Worm (Caenorhabditis elegans) whole organism, L4 larva: ENCODE measurements around the gene nhr-11.

Experiments used
- F49E8.2 ChIP-seq: sonication (generic microtip); optimal IDR thresholded peaks from 2 replicates; lab custom pipeline; 2016; ENCODE audit warnings: missing compliant biosample characterization, mild to moderate bottlenecking, missing genetic modification characterization, borderline replicate concordance
- T20F7.1 ChIP-seq: fragments of 200-800 bp; sonication (Bioruptor generic); optimal IDR thresholded peaks from 2 replicates; lab custom pipeline; 2018; ENCODE audit warnings: mild to moderate bottlenecking, missing genetic modification characterization, missing compliant biosample characterization
- Y105C5A.15 ChIP-seq: fragments of 200-800 bp; sonication (Bioruptor generic); IDR thresholded peaks from 2 replicates; pipeline ENCODE4 v1.3.6; 2022; ENCODE audit warnings: missing genetic modification characterization, missing compliant biosample characterization
- Y5F2A.4 ChIP-seq: fragments of 200-800 bp; sonication (Bioruptor generic); optimal IDR thresholded peaks from 2 replicates; lab custom pipeline; 2018; ENCODE audit warnings: mild to moderate bottlenecking, missing genetic modification characterization, missing compliant biosample characterization
- aha-1 ChIP-seq: fragments of 150-350 bp; peaks from one replicate; lab custom pipeline; 2014; ENCODE audit warnings: missing biosample characterization, missing genetic modification characterization
- ceh-28 ChIP-seq: fragments of 150-350 bp; optimal IDR thresholded peaks from 2 replicates; lab custom pipeline; 2014; ENCODE audit warnings: missing biosample characterization, missing genetic modification reagents, missing genetic modification characterization
- ceh-44 ChIP-seq: fragments of 200-800 bp; sonication (Bioruptor generic); IDR thresholded peaks from 2 replicates; pipeline ENCODE4 v1.3.6; 2022; ENCODE audit warnings: missing genetic modification reagents, missing genetic modification characterization, missing compliant biosample characterization
- ceh-82 ChIP-seq: sonication (generic microtip); optimal IDR thresholded peaks from 2 replicates; lab custom pipeline; 2017; ENCODE audit warnings: missing biosample characterization, missing genetic modification characterization
- daf-19 ChIP-seq: fragments of 200-800 bp; sonication (Bioruptor generic); conservative IDR thresholded peaks from 2 replicates; pipeline ENCODE4 v1.3.6; 2022; ENCODE audit warnings: missing genetic modification characterization, missing compliant biosample characterization
- daf-8 ChIP-seq: fragments of 200-800 bp; sonication (Bioruptor generic); IDR thresholded peaks from 2 replicates; pipeline ENCODE4 v1.3.6; 2022; ENCODE audit warnings: missing genetic modification characterization, missing compliant biosample characterization
- dmd-8 ChIP-seq: fragments of 200-800 bp; sonication (Bioruptor generic); IDR thresholded peaks from 2 replicates; pipeline ENCODE4 v1.3.6; 2022; ENCODE audit warnings: missing genetic modification characterization, missing compliant biosample characterization
- dpl-1 ChIP-seq: fragments of 150-350 bp; optimal IDR thresholded peaks from 2 replicates; lab custom pipeline; 2014; ENCODE audit warnings: missing biosample characterization, missing genetic modification reagents, missing genetic modification characterization
- fkh-10 ChIP-seq: fragments of 150-350 bp; optimal IDR thresholded peaks from 2 replicates; lab custom pipeline; 2014; ENCODE audit warnings: missing biosample characterization, missing genetic modification reagents, missing genetic modification characterization
- gei-8 ChIP-seq: fragments of 200-800 bp; sonication (Bioruptor generic); optimal IDR thresholded peaks from 2 replicates; lab custom pipeline; 2018; ENCODE audit warnings: mild to moderate bottlenecking, missing genetic modification characterization, missing compliant biosample characterization
- hlh-11 ChIP-seq: fragments of 200-800 bp; sonication (Bioruptor generic); optimal IDR thresholded peaks from 2 replicates; lab custom pipeline; 2018; ENCODE audit warnings: mild to moderate bottlenecking, missing genetic modification characterization, missing compliant biosample characterization
- hlh-30 ChIP-seq: sonication (generic microtip); optimal IDR thresholded peaks from 2 replicates; lab custom pipeline; 2017; ENCODE audit warnings: antibody characterized with exemption, mild to moderate bottlenecking, missing genetic modification characterization, missing compliant biosample characterization; ENCODE audit not compliant: insufficient read depth
- lim-7 ChIP-seq: fragments of 200-800 bp; sonication (Bioruptor generic); IDR thresholded peaks from 2 replicates; pipeline ENCODE4 v1.3.6; 2022; ENCODE audit warnings: missing genetic modification characterization, missing compliant biosample characterization
- lin-1 ChIP-seq: fragments of 200-800 bp; sonication (Bioruptor generic); IDR thresholded peaks from 2 replicates; pipeline ENCODE4 v1.3.6; 2022; ENCODE audit warnings: missing genetic modification reagents, missing genetic modification characterization, missing compliant biosample characterization
- lin-15B ChIP-seq: fragments of 150-350 bp; sonication (generic microtip); optimal IDR thresholded peaks from 3 replicates; lab custom pipeline; 2014; ENCODE audit warnings: missing biosample characterization, missing genetic modification characterization
- lir-3 ChIP-seq: sonication (generic microtip); optimal IDR thresholded peaks from 2 replicates; lab custom pipeline; 2016; ENCODE audit warnings: mild to moderate bottlenecking, missing genetic modification characterization, missing compliant biosample characterization
- mdl-1 ChIP-seq, 2 experiments: fragments of 150-350 bp in 1 of 2; sonication (generic microtip) in 1 of 2; optimal IDR thresholded peaks; 2 replicates each; lab custom pipeline; 2014 to 2017; ENCODE audit warnings: missing biosample characterization in 2 of 2, missing genetic modification characterization in 2 of 2
- mes-2 ChIP-seq: sonication (generic microtip); optimal IDR thresholded peaks from 2 replicates; lab custom pipeline; 2016; ENCODE audit warnings: missing genotype, mild to moderate bottlenecking, missing genetic modification characterization, missing compliant biosample characterization; ENCODE audit not compliant: poor library complexity, severe bottlenecking
- nhr-111 ChIP-seq: fragments of 200-800 bp; sonication (Bioruptor generic); optimal IDR thresholded peaks from 2 replicates; lab custom pipeline; 2018; ENCODE audit warnings: mild to moderate bottlenecking, missing genetic modification characterization, missing compliant biosample characterization
- nhr-237 ChIP-seq: sonication (generic microtip); optimal IDR thresholded peaks from 2 replicates; lab custom pipeline; 2017; ENCODE audit warnings: missing biosample characterization, missing genetic modification characterization
- nhr-28 ChIP-seq: fragments of 150-350 bp; optimal IDR thresholded peaks from 2 replicates; lab custom pipeline; 2014; ENCODE audit warnings: missing biosample characterization, missing genetic modification characterization
- nhr-42 ChIP-seq: fragments of 200-800 bp; sonication (Bioruptor generic); IDR thresholded peaks from 2 replicates; pipeline ENCODE4 v1.3.6; 2022; ENCODE audit warnings: missing genetic modification characterization, missing compliant biosample characterization
- pqm-1 ChIP-seq: sonication (generic microtip); optimal IDR thresholded peaks from 2 replicates; lab custom pipeline; 2017; ENCODE audit warnings: missing biosample characterization, missing genetic modification characterization
- saeg-2 ChIP-seq: fragments of 200-800 bp; sonication (Bioruptor generic); IDR thresholded peaks from 2 replicates; pipeline ENCODE4 v1.3.6; 2022; ENCODE audit warnings: missing genetic modification reagents, missing genetic modification characterization, missing compliant biosample characterization
- snpc-1.2 ChIP-seq: fragments of 200-800 bp; sonication (Bioruptor generic); IDR thresholded peaks from 2 replicates; pipeline ENCODE4 v1.3.6; 2022; ENCODE audit warnings: missing genetic modification reagents, missing genetic modification characterization, missing compliant biosample characterization
- unc-130 ChIP-seq: sonication (generic microtip); optimal IDR thresholded peaks from 2 replicates; lab custom pipeline; 2016; ENCODE audit warnings: missing genetic modification reagents, missing genetic modification characterization, missing compliant biosample characterization
- unc-39 ChIP-seq: sonication (generic microtip); optimal IDR thresholded peaks from 2 replicates; lab custom pipeline; 2017; ENCODE audit warnings: missing biosample characterization, missing genetic modification characterization
- unc-62 ChIP-seq, 3 experiments: fragments of 150-350 bp in 1 of 3; sonication (generic microtip); optimal IDR thresholded peaks in 2 of 3; peaks in 1 of 3; 1 replicate in 1 of 3; 2 replicates in 2 of 3; lab custom pipeline; 2014 to 2017; ENCODE audit warnings: missing biosample characterization in 3 of 3, missing genetic modification characterization in 3 of 3, missing genetic modification reagents in 3 of 3, missing genotype in 1 of 3
- vab-7 ChIP-seq: fragments of 200-800 bp; sonication (Bioruptor generic); IDR thresholded peaks from 2 replicates; pipeline ENCODE4 v1.3.6; 2022; ENCODE audit warnings: missing genetic modification reagents, missing genetic modification characterization, missing compliant biosample characterization

Gene nhr-11

DNA sequence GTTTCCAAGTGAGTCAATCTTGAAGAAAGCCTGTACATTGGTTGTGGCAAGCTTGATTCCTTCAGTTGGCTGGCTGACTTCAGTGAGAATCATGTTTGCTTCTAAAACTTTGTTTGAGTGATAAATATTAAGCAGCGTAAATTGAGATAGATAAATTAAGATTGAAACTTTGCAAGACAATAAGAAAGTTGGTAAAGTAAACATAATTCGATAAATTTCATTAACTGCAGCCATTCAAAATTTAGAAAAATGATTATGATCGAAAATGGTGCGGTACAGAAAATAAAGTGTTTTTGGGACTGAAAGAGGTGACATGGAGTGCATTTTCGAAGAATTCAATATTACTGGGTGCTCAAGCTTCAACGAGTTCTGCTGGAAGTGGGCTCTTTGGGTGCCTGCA, 25.8 kb downstream of the nhr-11 start, which contains the start of gene icln-1:
icln-1 (minus strand) TSS at position 101 of the 400 bp plus-strand sequence.
- no peak for TF ChIP-seq nhr-111 (GFP tag; lab: Kevin White, UChicago)
- no peak for TF ChIP-seq saeg-2 (GFP tag; lab: Robert Waterston, UW)
- no peak for TF ChIP-seq lin-1
- no peak for TF ChIP-seq vab-7 (GFP tag; lab: Robert Waterston, UW)

ce11 chrIV:9096160-9096879, 26.5 kb downstream of the nhr-11 start, which contains the start of the genes znf-706 and cpna-3:
TSS of gene znf-706 (minus strand) at chrIV:9096231.
TSS of gene cpna-3 (plus strand) at chrIV:9096842.
- TF ChIP-seq lin-15B (tag; lab: Kevin White, UChicago): no peak
- no peak for TF ChIP-seq gei-8 (GFP tag; lab: Kevin White, UChicago)
- no peak for TF ChIP-seq dmd-8 (GFP tag; lab: Robert Waterston, UW)
- no peak for TF ChIP-seq daf-8 (GFP tag; lab: Robert Waterston, UW)
- TF ChIP-seq nhr-42 (GFP tag; lab: Robert Waterston, UW): no peak
- no peak for TF ChIP-seq ceh-44
- TF ChIP-seq vab-7 (GFP tag; lab: Robert Waterston, UW): no peak
- peak; percentile 31 for TF ChIP-seq unc-130
- peak; percentile 10 for TF ChIP-seq F49E8.2 (tag; lab: Kevin White, UChicago)
- no peak for TF ChIP-seq nhr-28
- peak; percentile 72 for TF ChIP-seq hlh-30 (tag; lab: Kevin White, UChicago)
- TF ChIP-seq nhr-111 (GFP tag; lab: Kevin White, UChicago): no peak
- no peak for TF ChIP-seq daf-19 (GFP tag; lab: Robert Waterston, UW)
- TF ChIP-seq dpl-1 (GFP tag; lab: Kevin White, UChicago): peak; percentile 59
- no peak for TF ChIP-seq Y105C5A.15
- no peak for TF ChIP-seq lir-3 (tag; lab: Kevin White, UChicago)
- no peak for TF ChIP-seq unc-39 (tag; lab: Kevin White, UChicago)
- peak; percentile 42 for TF ChIP-seq T20F7.1
- no peak for TF ChIP-seq lim-7 (GFP tag; lab: Robert Waterston, UW)
- TF ChIP-seq ceh-28 (tag; lab: Kevin White, UChicago): no peak
- TF ChIP-seq nhr-237 (tag; lab: Kevin White, UChicago): no peak
- 0 out of 2 replicates have a peak, but pooled peaks have one; percentile 46 for TF ChIP-seq snpc-1.2 (GFP tag; lab: Robert Waterston, UW)
- no peak for TF ChIP-seq pqm-1 (tag; lab: Kevin White, UChicago)
- TF ChIP-seq fkh-10 (GFP tag; lab: Kevin White, UChicago): no peak
- TF ChIP-seq mdl-1 (tag; optimal IDR thresholded peaks at IDR 0.05; lab: Kevin White, UChicago): peak in 1 of 2 experiments; percentile 19
- TF ChIP-seq Y5F2A.4 (GFP tag; lab: Kevin White, UChicago): no peak
- peak; percentile 20 for TF ChIP-seq mes-2 (tag; lab: Kevin White, UChicago)
- TF ChIP-seq ceh-82 (tag; lab: Kevin White, UChicago): no peak

DNA sequence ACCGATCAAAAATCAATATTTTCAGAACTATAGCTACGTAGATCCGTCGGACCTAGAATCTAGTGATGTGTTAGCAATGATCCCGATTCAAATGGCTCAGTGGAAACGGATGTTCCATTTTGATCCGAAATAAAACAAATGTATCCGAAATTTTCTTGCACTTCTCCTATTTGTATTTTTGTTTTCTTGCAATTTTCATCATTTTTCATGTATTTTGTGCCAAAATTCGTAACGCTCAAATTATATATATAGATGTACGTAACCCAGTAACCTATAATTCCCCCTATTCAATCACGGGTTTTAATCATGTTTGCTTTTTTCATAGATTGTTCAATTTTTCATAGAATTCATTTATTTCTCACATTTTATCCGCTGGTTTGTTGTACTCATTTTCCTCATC, 29.1 kb downstream of the nhr-11 start, which contains the start of gene gldi-10:
gldi-10 (plus strand) TSS at position 301 of the 400 bp plus-strand sequence.
- TF ChIP-seq hlh-11 (tag; lab: Kevin White, UChicago) (no peak), dpl-1 (GFP tag; lab: Kevin White, UChicago) (no peak), aha-1 (tag; lab: Kevin White, UChicago) (peak; percentile 16)

ce11 chrIV:9100835-9101234, 31.0 kb downstream of the nhr-11 start:
- TF ChIP-seq pqm-1 (tag; lab: Kevin White, UChicago) (no peak), unc-62 (GFP tag; optimal IDR thresholded peaks at IDR 0.05 in 1 of 2; lab: Kevin White, UChicago) (peak in 1 of 2 experiments; percentile 99), unc-62 (tag; optimal IDR thresholded peaks at IDR 0.05; lab: Kevin White, UChicago) (no peak), dpl-1 (GFP tag; lab: Kevin White, UChicago) (no peak)
- TF ChIP-seq, all 104 proteins: peak for 1
